Worm (Caenorhabditis elegans) whole organism, young adult: ENCODE data around the gene aipl-1.

Experiments
- B0261.1 ChIP-seq: sonication (generic microtip); optimal IDR thresholded peaks from 2 replicates; lab custom pipeline; 2016; ENCODE audit warnings: mild to moderate bottlenecking, missing genetic modification characterization, moderate library complexity, missing compliant biosample characterization
- C17E4.6 ChIP-seq: fragments of 200-800 bp; sonication (Bioruptor generic); IDR thresholded peaks from 2 replicates; pipeline ENCODE4 v1.3.6; 2022; ENCODE audit warnings: missing genetic modification reagents, missing genetic modification characterization, missing compliant biosample characterization
- F10E7.11 ChIP-seq: sonication (generic microtip); optimal IDR thresholded peaks from 2 replicates; lab custom pipeline; 2017; ENCODE audit warnings: mild to moderate bottlenecking, missing genetic modification characterization, moderate library complexity, missing compliant biosample characterization
- F23B12.7 ChIP-seq: sonication (generic microtip); optimal IDR thresholded peaks from 2 replicates; lab custom pipeline; 2017; ENCODE audit warnings: missing genetic modification characterization, mild to moderate bottlenecking, missing compliant biosample characterization, antibody characterized with exemption, moderate library complexity; ENCODE audit not compliant: insufficient read depth
- F33H1.4 ChIP-seq: fragments of 200-800 bp; sonication (Bioruptor generic); IDR thresholded peaks from 2 replicates; pipeline ENCODE4 v1.3.6; 2022; ENCODE audit warnings: missing genetic modification reagents, missing genetic modification characterization, missing compliant biosample characterization
- F37B4.10 ChIP-seq: fragments of 200-800 bp; sonication (Bioruptor generic); IDR thresholded peaks from 2 replicates; pipeline ENCODE4 v1.3.6; 2022; ENCODE audit warnings: missing genetic modification characterization, missing compliant biosample characterization
- F49E8.2 ChIP-seq: sonication (generic microtip); optimal IDR thresholded peaks from 3 replicates; lab custom pipeline; 2017; ENCODE audit warnings: missing genetic modification characterization, mild to moderate bottlenecking, missing compliant biosample characterization, antibody characterized with exemption, moderate library complexity; ENCODE audit not compliant: insufficient read depth
- F52B5.7 ChIP-seq: sonication (generic microtip); optimal IDR thresholded peaks from 2 replicates; lab custom pipeline; 2016; ENCODE audit warnings: mild to moderate bottlenecking, missing genetic modification characterization, missing compliant biosample characterization
- K11D2.4 ChIP-seq: fragments of 200-800 bp; sonication (Bioruptor generic); IDR thresholded peaks from 2 replicates; pipeline ENCODE4 v1.3.6; 2022; ENCODE audit warnings: missing genetic modification reagents, missing genetic modification characterization, missing compliant biosample characterization
- T07F8.4 ChIP-seq: sonication (generic microtip); optimal IDR thresholded peaks from 2 replicates; lab custom pipeline; 2016; ENCODE audit warnings: mild to moderate bottlenecking, missing genetic modification characterization, moderate library complexity, missing compliant biosample characterization
- T26A5.8 ChIP-seq: sonication (generic microtip); optimal IDR thresholded peaks from 2 replicates; lab custom pipeline; 2016; ENCODE audit warnings: missing genetic modification characterization, missing compliant biosample characterization
- Y53G8AR.9 ChIP-seq: fragments of 200-800 bp; sonication (Bioruptor generic); conservative IDR thresholded peaks from 2 replicates; pipeline ENCODE4 v1.3.6; 2022; ENCODE audit warnings: missing genetic modification reagents, missing genetic modification characterization, missing compliant biosample characterization
- Y95B8A.8 ChIP-seq: fragments of 200-800 bp; sonication (Bioruptor generic); IDR thresholded peaks from 2 replicates; pipeline ENCODE4 v1.3.6; 2022; ENCODE audit warnings: missing genetic modification reagents, missing genetic modification characterization, missing compliant biosample characterization
- aptf-2 ChIP-seq: fragments of 200-800 bp; sonication (Bioruptor generic); conservative IDR thresholded peaks from 2 replicates; pipeline ENCODE4 v1.3.6; 2022; ENCODE audit warnings: missing genetic modification reagents, missing genetic modification characterization, missing compliant biosample characterization
- aptf-3 ChIP-seq: fragments of 200-800 bp; sonication (Bioruptor generic); IDR thresholded peaks from 2 replicates; pipeline ENCODE4 v1.3.6; 2022; ENCODE audit warnings: missing genetic modification characterization, missing compliant biosample characterization
- bed-2 ChIP-seq: fragments of 200-800 bp; sonication (Bioruptor generic); IDR thresholded peaks from 2 replicates; pipeline ENCODE4 v1.3.6; 2022; ENCODE audit warnings: missing genetic modification reagents, missing genetic modification characterization, missing compliant biosample characterization
- cebp-1 ChIP-seq, 2 experiments: fragments of 200-800 bp in 1 of 2; sonication (Bioruptor generic) in 1 of 2; sonication (generic microtip) in 1 of 2; IDR thresholded peaks in 1 of 2; optimal IDR thresholded peaks in 1 of 2; 2 replicates each; pipeline versions ENCODE4 v1.3.6 to Lab custom; 2017 to 2022; ENCODE audit warnings: missing compliant biosample characterization in 2 of 2, missing genetic modification characterization in 2 of 2, mild to moderate bottlenecking in 1 of 2, missing genetic modification reagents in 1 of 2, moderate library complexity in 1 of 2
- cebp-2 ChIP-seq: fragments of 200-800 bp; sonication (Bioruptor generic); IDR thresholded peaks from 2 replicates; pipeline ENCODE4 v1.3.6; 2022; ENCODE audit warnings: missing genetic modification characterization, missing compliant biosample characterization
- ceh-27 ChIP-seq: fragments of 200-800 bp; sonication (Bioruptor generic); optimal IDR thresholded peaks from 2 replicates; lab custom pipeline; 2018; ENCODE audit warnings: mild to moderate bottlenecking, missing genetic modification characterization, moderate library complexity, missing compliant biosample characterization
- ceh-40 ChIP-seq: fragments of 200-800 bp; sonication (Bioruptor generic); IDR thresholded peaks from 2 replicates; pipeline ENCODE4 v1.3.6; 2022; ENCODE audit warnings: missing genetic modification characterization, missing compliant biosample characterization
- chd-7 ChIP-seq: sonication (generic microtip); optimal IDR thresholded peaks from 2 replicates; lab custom pipeline; 2016; ENCODE audit warnings: mild to moderate bottlenecking, missing genetic modification characterization, moderate library complexity, missing compliant biosample characterization
- dpff-1 ChIP-seq: sonication (generic microtip); optimal IDR thresholded peaks from 2 replicates; lab custom pipeline; 2017; ENCODE audit warnings: mild to moderate bottlenecking, missing genetic modification characterization, missing compliant biosample characterization
- him-1 ChIP-seq: sonication (generic microtip); optimal IDR thresholded peaks from 2 replicates; lab custom pipeline; 2016; ENCODE audit warnings: missing genotype, missing genetic modification reagents, missing genetic modification characterization, missing compliant biosample characterization
- hlh-12 ChIP-seq: sonication (generic microtip); optimal IDR thresholded peaks from 2 replicates; lab custom pipeline; 2016; ENCODE audit warnings: missing genetic modification characterization, missing compliant biosample characterization
- hmg-20 ChIP-seq: fragments of 200-800 bp; sonication (Bioruptor generic); IDR thresholded peaks from 2 replicates; pipeline ENCODE4 v1.3.6; 2022; ENCODE audit warnings: missing genetic modification reagents, missing genetic modification characterization, missing compliant biosample characterization
- lag-1 ChIP-seq: fragments of 200-800 bp; sonication (Bioruptor generic); IDR thresholded peaks from 2 replicates; pipeline ENCODE4 v1.3.6; 2022; ENCODE audit warnings: missing genetic modification reagents, missing genetic modification characterization, missing compliant biosample characterization
- let-607 ChIP-seq, 2 experiments: fragments of 200-800 bp in 1 of 2; sonication (Bioruptor generic) in 1 of 2; sonication (generic microtip) in 1 of 2; optimal IDR thresholded peaks; 2 replicates each; lab custom pipeline; 2016 to 2018; ENCODE audit warnings: mild to moderate bottlenecking in 2 of 2, missing compliant biosample characterization in 2 of 2, missing genetic modification characterization in 2 of 2, moderate library complexity in 2 of 2, missing genotype in 1 of 2
- madf-6 ChIP-seq: fragments of 200-800 bp; sonication (Bioruptor generic); IDR thresholded peaks from 2 replicates; pipeline ENCODE4 v1.3.6; 2022; ENCODE audit warnings: missing genetic modification reagents, missing genetic modification characterization, missing compliant biosample characterization
- madf-8 ChIP-seq: fragments of 200-800 bp; sonication (Bioruptor generic); conservative IDR thresholded peaks from 2 replicates; pipeline ENCODE4 v1.3.6; 2022; ENCODE audit warnings: missing genetic modification reagents, missing genetic modification characterization, missing compliant biosample characterization
- mcd-1 ChIP-seq: fragments of 200-800 bp; sonication (Bioruptor generic); IDR thresholded peaks from 2 replicates; pipeline ENCODE4 v1.3.6; 2022; ENCODE audit warnings: missing genetic modification reagents, missing genetic modification characterization, missing compliant biosample characterization
- nhr-120 ChIP-seq: fragments of 200-800 bp; sonication (Bioruptor generic); IDR thresholded peaks from 2 replicates; pipeline ENCODE4 v1.3.6; 2022; ENCODE audit warnings: missing genetic modification characterization, missing compliant biosample characterization
- nhr-179 ChIP-seq: sonication (generic microtip); optimal IDR thresholded peaks from 2 replicates; lab custom pipeline; 2016; ENCODE audit warnings: mild to moderate bottlenecking, missing genetic modification characterization, missing compliant biosample characterization
- nhr-80 ChIP-seq: sonication (generic microtip); optimal IDR thresholded peaks from 2 replicates; lab custom pipeline; 2016; ENCODE audit warnings: missing genetic modification characterization, missing compliant biosample characterization
- nhr-90 ChIP-seq: sonication (generic microtip); optimal IDR thresholded peaks from 2 replicates; lab custom pipeline; 2016; ENCODE audit warnings: missing genotype, mild to moderate bottlenecking, missing genetic modification characterization, missing compliant biosample characterization
- pbrm-1 ChIP-seq: fragments of 200-800 bp; sonication (Bioruptor generic); IDR thresholded peaks from 2 replicates; pipeline ENCODE4 v1.3.6; 2022; ENCODE audit warnings: missing genetic modification reagents, missing genetic modification characterization, missing compliant biosample characterization
- rcor-1 ChIP-seq: fragments of 200-800 bp; sonication (Bioruptor generic); IDR thresholded peaks from 2 replicates; pipeline ENCODE4 v1.3.6; 2022; ENCODE audit warnings: missing genetic modification reagents, missing genetic modification characterization, missing compliant biosample characterization
- repo-1 ChIP-seq: sonication (generic microtip); optimal IDR thresholded peaks from 2 replicates; lab custom pipeline; 2017; ENCODE audit warnings: mild to moderate bottlenecking, missing genetic modification characterization, missing compliant biosample characterization
- snpc-1.1 ChIP-seq: sonication (generic microtip); optimal IDR thresholded peaks from 2 replicates; lab custom pipeline; 2017; ENCODE audit warnings: missing genetic modification characterization, mild to moderate bottlenecking, missing compliant biosample characterization, antibody characterized with exemption, moderate library complexity, missing genotype, missing genetic modification reagents; ENCODE audit not compliant: insufficient read depth
- snpc-1.3 ChIP-seq: sonication (generic microtip); optimal IDR thresholded peaks from 2 replicates; lab custom pipeline; 2017; ENCODE audit warnings: missing genetic modification characterization, mild to moderate bottlenecking, missing compliant biosample characterization, antibody characterized with exemption, moderate library complexity, missing genotype, missing genetic modification reagents; ENCODE audit not compliant: insufficient read depth
- sptf-2 ChIP-seq: fragments of 200-800 bp; sonication (Bioruptor generic); optimal IDR thresholded peaks from 2 replicates; lab custom pipeline; 2018; ENCODE audit warnings: mild to moderate bottlenecking, missing genetic modification characterization, missing compliant biosample characterization
- tlf-1 ChIP-seq: fragments of 200-800 bp; sonication (Bioruptor generic); optimal IDR thresholded peaks from 2 replicates; lab custom pipeline; 2018; ENCODE audit warnings: mild to moderate bottlenecking, missing genetic modification characterization, missing compliant biosample characterization
- unc-62 ChIP-seq: fragments of 150-350 bp; optimal IDR thresholded peaks from 2 replicates; lab custom pipeline; 2014; ENCODE audit warnings: missing biosample characterization, missing genetic modification reagents, missing genetic modification characterization
- zfh-2 ChIP-seq: fragments of 200-800 bp; sonication (Bioruptor generic); conservative IDR thresholded peaks from 2 replicates; pipeline ENCODE4 v1.3.6; 2022; ENCODE audit warnings: missing genetic modification reagents, missing genetic modification characterization, missing compliant biosample characterization
- zim-3 ChIP-seq: sonication (generic microtip); optimal IDR thresholded peaks from 2 replicates; lab custom pipeline; 2017; ENCODE audit warnings: mild to moderate bottlenecking, missing genetic modification characterization, moderate library complexity, missing compliant biosample characterization
- ztf-18 ChIP-seq: sonication (generic microtip); optimal IDR thresholded peaks from 2 replicates; lab custom pipeline; 2016; ENCODE audit warnings: missing genotype, mild to moderate bottlenecking, missing genetic modification characterization, missing compliant biosample characterization
- ztf-22 ChIP-seq: fragments of 200-800 bp; sonication (Bioruptor generic); optimal IDR thresholded peaks from 2 replicates; lab custom pipeline; 2018; ENCODE audit warnings: mild to moderate bottlenecking, missing genetic modification characterization, moderate library complexity, missing compliant biosample characterization
- ztf-28 ChIP-seq: fragments of 200-800 bp; sonication (Bioruptor generic); IDR thresholded peaks from 2 replicates; pipeline ENCODE4 v1.3.6; 2022; ENCODE audit warnings: missing genetic modification reagents, missing genetic modification characterization, missing compliant biosample characterization
- ztf-6 ChIP-seq: fragments of 200-800 bp; sonication (Bioruptor generic); IDR thresholded peaks from 2 replicates; pipeline ENCODE4 v1.3.6; 2022; ENCODE audit warnings: missing genetic modification reagents, missing genetic modification characterization, missing compliant biosample characterization

Gene aipl-1

DNA sequence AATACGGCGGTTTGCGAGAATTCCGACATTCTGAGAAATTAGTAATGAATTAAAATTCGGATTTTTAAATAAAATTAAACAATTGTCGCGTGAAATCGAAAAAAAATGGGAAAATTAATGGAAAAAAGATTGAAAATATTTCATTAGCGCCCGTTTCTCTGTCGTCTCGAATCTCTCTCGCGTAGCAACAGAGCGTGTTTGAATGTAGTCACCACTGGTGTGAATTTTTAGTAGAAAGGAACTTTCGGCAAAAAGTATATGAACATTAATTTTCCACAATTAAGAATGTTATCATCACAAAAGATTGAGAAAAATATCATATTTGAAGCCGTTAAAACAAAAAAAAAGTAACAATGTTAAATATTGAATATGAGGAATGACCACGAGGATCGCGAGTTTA, at the start of gene aipl-1:
Gene aipl-1 (minus strand): TSS at position 30 of the 400 bp plus-strand sequence.
- TF ChIP-seq aptf-2 (GFP tag; lab: Robert Waterston, UW) (0 out of 2 replicates have a peak, but pooled peaks have one; percentile 28), F52B5.7 (tag; lab: Kevin White, UChicago) (no peak), nhr-90 (tag; lab: Kevin White, UChicago) (no peak), B0261.1 (tag; lab: Kevin White, UChicago) (no peak), rcor-1 (peak; percentile 51; the same call in 1 of the 2 replicates), Y95B8A.8 (GFP tag; lab: Robert Waterston, UW) (0 out of 2 replicates have a peak, but pooled peaks have one; percentile 31), ztf-18 (tag; lab: Kevin White, UChicago) (no peak), F10E7.11 (tag; lab: Kevin White, UChicago) (no peak), F23B12.7 (tag; lab: Kevin White, UChicago) (peak; percentile 76), snpc-1.3 (tag; lab: Kevin White, UChicago) (no peak), C17E4.6 (GFP tag; lab: Robert Waterston, UW) (no peak), hlh-12 (tag; lab: Kevin White, UChicago) (no peak), T26A5.8 (tag; lab: Kevin White, UChicago) (no peak), F49E8.2 (tag; lab: Kevin White, UChicago) (peak; percentile 77), hmg-20 (no peak), ztf-28 (GFP tag; lab: Robert Waterston, UW) (no peak), unc-62 (GFP tag; lab: Kevin White, UChicago) (no peak), madf-6 (GFP tag; lab: Robert Waterston, UW) (peak; percentile 40; the same call in 1 of the 2 replicates), let-607 (tag; optimal IDR thresholded peaks at IDR 0.05; lab: Kevin White, UChicago) (no peak), zim-3 (no peak), ztf-6 (GFP tag; lab: Robert Waterston, UW) (no peak), nhr-120 (GFP tag; lab: Robert Waterston, UW) (no peak), tlf-1 (no peak), him-1 (tag; lab: Kevin White, UChicago) (no peak), cebp-1 (GFP tag; IDR thresholded peaks at IDR 0.05; lab: Robert Waterston, UW) (0 out of 2 replicates have a peak, but pooled peaks have one; percentile 36), cebp-1 (tag; optimal IDR thresholded peaks at IDR 0.05; lab: Kevin White, UChicago) (no peak), chd-7 (tag; lab: Kevin White, UChicago) (no peak), sptf-2 (GFP tag; lab: Kevin White, UChicago) (no peak), cebp-2 (GFP tag; lab: Robert Waterston, UW) (no peak), aptf-3 (no peak), lag-1 (GFP tag; lab: Robert Waterston, UW) (no peak), madf-8 (GFP tag; lab: Robert Waterston, UW) (no peak), pbrm-1 (GFP tag; lab: Robert Waterston, UW) (no peak), snpc-1.1 (tag; lab: Kevin White, UChicago) (no peak), dpff-1 (tag; lab: Kevin White, UChicago) (no peak), zfh-2 (GFP tag; lab: Robert Waterston, UW) (no peak), T07F8.4 (tag; lab: Kevin White, UChicago) (no peak), Y53G8AR.9 (GFP tag; lab: Robert Waterston, UW) (no peak), ztf-22 (GFP tag; lab: Kevin White, UChicago) (no peak), bed-2 (GFP tag; lab: Robert Waterston, UW) (no peak), repo-1 (tag; lab: Kevin White, UChicago) (no peak), nhr-80 (tag; lab: Kevin White, UChicago) (peak; percentile 2), K11D2.4 (GFP tag; lab: Robert Waterston, UW) (no peak), F37B4.10 (GFP tag; lab: Robert Waterston, UW) (no peak), ceh-40 (GFP tag; lab: Robert Waterston, UW) (no peak), ceh-27 (peak; percentile 52), F33H1.4 (GFP tag; lab: Robert Waterston, UW) (0 out of 2 replicates have a peak, but pooled peaks have one; percentile 31), mcd-1 (GFP tag; lab: Robert Waterston, UW) (peak; percentile 90), nhr-179 (tag; lab: Kevin White, UChicago) (no peak)
